Worm (Caenorhabditis elegans): Measurements from ENCODE around the gene F10E9.4.
"Not testable (repeated sequence)": the region's sequence is repeated elsewhere in the genome, so short reads cannot be mapped to it uniquely, and the experiment has no call there.

Gene F10E9.4

ce11 chrIII:8322645-8323213 is 14.4 kb downstream of the F10E9.4 start, which contains the start of gene F10E9.1:
Gene F10E9.1, plus strand, starts transcription at chrIII:8323163.
- TF ChIP-seq hmg-4 (GFP tag; optimal IDR thresholded peaks at IDR 0.05) (no peak), ama-1 (optimal IDR thresholded peaks at IDR 0.05) (no peak), ceh-36 (tag; optimal IDR thresholded peaks at IDR 0.05) (no peak), sea-1 (GFP tag; conservative IDR thresholded peaks at IDR 0.05) (no peak), ceh-13 (GFP tag; optimal IDR thresholded peaks at IDR 0.05) (no peak), F13C5.2 (tag; optimal IDR thresholded peaks at IDR 0.05) (no peak), tra-4 (tag; optimal IDR thresholded peaks at IDR 0.05) (no peak), flt-1 (GFP tag; IDR thresholded peaks at IDR 0.05) (no peak), hmbx-1 (tag; optimal IDR thresholded peaks at IDR 0.05) (no peak), ets-7 (tag; optimal IDR thresholded peaks at IDR 0.05) (no peak), scrt-1 (GFP tag; IDR thresholded peaks at IDR 0.05) (no peak), B0310.2 (tag; optimal IDR thresholded peaks at IDR 0.05) (no peak), aly-1 (tag; optimal IDR thresholded peaks at IDR 0.05) (no peak), pes-1 (GFP tag; IDR thresholded peaks at IDR 0.05) (no peak), hnd-1 (tag; optimal IDR thresholded peaks at IDR 0.05) (no peak), tbx-11 (GFP tag; IDR thresholded peaks at IDR 0.05) (no peak)

ce11 chrIII:8324412-8324811 is 16.1 kb downstream of the F10E9.4 start, which contains the start of gene F10E9.12:
Gene F10E9.12, plus strand, starts transcription at chrIII:8324542.
- TF ChIP-seq ceh-36 (tag; optimal IDR thresholded peaks at IDR 0.05) (no peak), F13C5.2 (tag; optimal IDR thresholded peaks at IDR 0.05) (no peak), aly-1 (tag; optimal IDR thresholded peaks at IDR 0.05) (no peak), tra-4 (tag; optimal IDR thresholded peaks at IDR 0.05) (no peak), B0310.2 (tag; optimal IDR thresholded peaks at IDR 0.05) (no peak), ceh-13 (GFP tag; optimal IDR thresholded peaks at IDR 0.05) (no peak), hnd-1 (tag; optimal IDR thresholded peaks at IDR 0.05) (no peak), pes-1 (GFP tag; IDR thresholded peaks at IDR 0.05) (no peak)

ce11 chrIII:8325574-8326513 is 17.5 kb downstream of the F10E9.4 start, which contains the start of gene ZC262.13:
Gene ZC262.13, plus strand, starts transcription at chrIII:8326214.
- TF ChIP-seq F13C5.2 (tag; optimal IDR thresholded peaks at IDR 0.05) (no peak), ama-1 (optimal IDR thresholded peaks at IDR 0.05) (no peak), scrt-1 (GFP tag; IDR thresholded peaks at IDR 0.05) (no peak)

ce11 chrIII:8331211-8331610 is 22.9 kb downstream of the F10E9.4 start, which contains the start of gene iglr-2:
Gene iglr-2, minus strand, starts transcription at chrIII:8331311.
- no peak for TF ChIP-seq ceh-13 (GFP tag; optimal IDR thresholded peaks at IDR 0.05)
- no peak for TF ChIP-seq tbx-11 (GFP tag; IDR thresholded peaks at IDR 0.05)
- no peak for TF ChIP-seq scrt-1 (GFP tag; IDR thresholded peaks at IDR 0.05)
- no peak for TF ChIP-seq tra-4 (tag; optimal IDR thresholded peaks at IDR 0.05)
- TF ChIP-seq F13C5.2 (tag; optimal IDR thresholded peaks at IDR 0.05): no peak
- no peak for TF ChIP-seq tbx-37 (GFP tag; conservative IDR thresholded peaks at IDR 0.05)
- TF ChIP-seq hnd-1 (tag; optimal IDR thresholded peaks at IDR 0.05): no peak
- TF ChIP-seq ets-7 (tag; optimal IDR thresholded peaks at IDR 0.05): no peak
- no peak for TF ChIP-seq hmg-4 (GFP tag; optimal IDR thresholded peaks at IDR 0.05)
- no peak for TF ChIP-seq flt-1 (GFP tag; IDR thresholded peaks at IDR 0.05)
- TF ChIP-seq B0310.2 (tag; optimal IDR thresholded peaks at IDR 0.05): no peak
- no peak for TF ChIP-seq ama-1 (optimal IDR thresholded peaks at IDR 0.05)
- TF ChIP-seq hmbx-1 (tag; optimal IDR thresholded peaks at IDR 0.05): no peak
- TF ChIP-seq pes-1 (GFP tag; IDR thresholded peaks at IDR 0.05): no peak
- no peak for TF ChIP-seq aly-1 (tag; optimal IDR thresholded peaks at IDR 0.05)
- no peak for TF ChIP-seq sea-1 (GFP tag; conservative IDR thresholded peaks at IDR 0.05)
- no peak for TF ChIP-seq ceh-36 (tag; optimal IDR thresholded peaks at IDR 0.05)

- TF ChIP-seq ceh-13 (GFP tag; optimal IDR thresholded peaks at IDR 0.05) (no peak), hmg-4 (GFP tag; optimal IDR thresholded peaks at IDR 0.05) (no peak), tra-4 (tag; optimal IDR thresholded peaks at IDR 0.05) (no peak), pes-1 (GFP tag; IDR thresholded peaks at IDR 0.05) (no peak), F13C5.2 (tag; optimal IDR thresholded peaks at IDR 0.05) (no peak), tbx-37 (GFP tag; conservative IDR thresholded peaks at IDR 0.05) (no peak), B0310.2 (tag; optimal IDR thresholded peaks at IDR 0.05) (no peak), ets-7 (tag; optimal IDR thresholded peaks at IDR 0.05) (no peak), scrt-1 (GFP tag; IDR thresholded peaks at IDR 0.05) (no peak), tbx-11 (GFP tag; IDR thresholded peaks at IDR 0.05) (no peak), flt-1 (GFP tag; IDR thresholded peaks at IDR 0.05) (no peak)
Measured at ce11 chrIII:8331779-8332178, 23.4 kb downstream of the F10E9.4 start, which contains the start of the genes mrps-18A and ZC262.2. Gene mrps-18A, minus strand, starts transcription at chrIII:8331919. Gene ZC262.2, plus strand, starts transcription at chrIII:8332062.

- TF ChIP-seq ceh-36 (tag; optimal IDR thresholded peaks at IDR 0.05) (no peak), tbx-37 (GFP tag; conservative IDR thresholded peaks at IDR 0.05) (no peak), flt-1 (GFP tag; IDR thresholded peaks at IDR 0.05) (no peak), scrt-1 (GFP tag; IDR thresholded peaks at IDR 0.05) (no peak), ama-1 (optimal IDR thresholded peaks at IDR 0.05) (no peak), pes-1 (GFP tag; IDR thresholded peaks at IDR 0.05) (no peak), ceh-13 (GFP tag; optimal IDR thresholded peaks at IDR 0.05) (no peak), ets-7 (tag; optimal IDR thresholded peaks at IDR 0.05) (no peak), hnd-1 (tag; optimal IDR thresholded peaks at IDR 0.05) (no peak), tbx-11 (GFP tag; IDR thresholded peaks at IDR 0.05) (no peak), hmbx-1 (tag; optimal IDR thresholded peaks at IDR 0.05) (no peak)
Measured at ce11 chrIII:8334432-8334831, 26.1 kb downstream of the F10E9.4 start, which contains the start of gene ZC262.4. Gene ZC262.4, minus strand, starts transcription at chrIII:8334532.

ce11 chrIII:8339372-8339771 is 31.0 kb downstream of the F10E9.4 start, which contains the start of gene clc-28:
Gene clc-28, minus strand, starts transcription at chrIII:8339472.
- TF ChIP-seq sea-1 (GFP tag; conservative IDR thresholded peaks at IDR 0.05); scrt-1 (GFP tag; IDR thresholded peaks at IDR 0.05); hnd-1 (tag; optimal IDR thresholded peaks at IDR 0.05): not testable (repeated sequence)

Data from whole organism, early embryonic.